Fruit fly (Drosophila melanogaster) whole organism, pupa: Measurements from ENCODE around the gene laf.
A peak's percentile ranks its signal among the peaks of the same experiment; 100 is the strongest.

ENCODE experiments used
- CG10348 ChIP-seq: fragments of 200-800 bp; sonication (Bioruptor generic); IDR thresholded peaks from 2 replicates; pipeline ENCODE4 v1.3.6; 2022; ENCODE audit warnings: missing biosample characterization, missing genetic modification characterization
- CG12605 ChIP-seq: fragments of 200-800 bp; sonication (Bioruptor generic); IDR thresholded peaks from 2 replicates; pipeline ENCODE4 v1.3.6; 2022; ENCODE audit warnings: missing biosample characterization, missing genetic modification characterization
- CG13204 ChIP-seq: fragments of 200-800 bp; sonication (Bioruptor generic); optimal IDR thresholded peaks from 2 replicates; lab custom pipeline; 2018; ENCODE audit warnings: missing biosample characterization, mild to moderate bottlenecking, missing genetic modification characterization, moderate library complexity
- CG14655 ChIP-seq: fragments of 200-800 bp; sonication (Bioruptor generic); optimal IDR thresholded peaks from 3 replicates; lab custom pipeline; 2017; ENCODE audit warnings: mild to moderate bottlenecking, missing biosample characterization, missing genetic modification reagents, missing genetic modification characterization
- CG15710 ChIP-seq: fragments of 200-800 bp; sonication (Bioruptor generic); optimal IDR thresholded peaks from 2 replicates; lab custom pipeline; 2018; ENCODE audit warnings: missing biosample characterization, mild to moderate bottlenecking, missing genetic modification characterization, moderate library complexity
- CG17806 ChIP-seq: fragments of 200-800 bp; sonication (Bioruptor generic); optimal IDR thresholded peaks from 2 replicates; lab custom pipeline; 2018; ENCODE audit warnings: missing biosample characterization, mild to moderate bottlenecking, missing genetic modification characterization, moderate library complexity
- CG32121 ChIP-seq: fragments of 200-800 bp; sonication (Bioruptor generic); IDR thresholded peaks from 2 replicates; pipeline ENCODE4 v1.3.6; 2022; ENCODE audit warnings: missing biosample characterization, missing genetic modification characterization
- CG34367 ChIP-seq: fragments of 200-800 bp; sonication (Bioruptor generic); optimal IDR thresholded peaks from 2 replicates; lab custom pipeline; 2018; ENCODE audit warnings: missing biosample characterization, mild to moderate bottlenecking, missing genetic modification characterization
- CG4496 ChIP-seq: fragments of 200-800 bp; sonication (Bioruptor generic); IDR thresholded peaks from 3 replicates; pipeline ENCODE4 v1.3.6; 2022; ENCODE audit warnings: missing biosample characterization, missing genetic modification characterization
- CG8159 ChIP-seq: fragments of 200-800 bp; sonication (Bioruptor generic); optimal IDR thresholded peaks from 3 replicates; lab custom pipeline; 2018; ENCODE audit warnings: missing biosample characterization, mild to moderate bottlenecking, missing genetic modification characterization, moderate library complexity
- CG8301 ChIP-seq: fragments of 200-800 bp; sonication (Bioruptor generic); optimal IDR thresholded peaks from 2 replicates; lab custom pipeline; 2018; ENCODE audit warnings: missing biosample characterization, mild to moderate bottlenecking, missing genetic modification characterization
- CG9948 ChIP-seq: fragments of 200-800 bp; sonication (Bioruptor generic); optimal IDR thresholded peaks from 2 replicates; lab custom pipeline; 2018; ENCODE audit warnings: missing biosample characterization, mild to moderate bottlenecking, missing genetic modification characterization, moderate library complexity
- D1 ChIP-seq: fragments of 200-800 bp; sonication (Bioruptor generic); optimal IDR thresholded peaks from 2 replicates; lab custom pipeline; 2018; ENCODE audit warnings: missing biosample characterization, mild to moderate bottlenecking, missing genetic modification characterization, moderate library complexity
- EcR ChIP-seq: fragments of 200-800 bp; sonication (Bioruptor generic); optimal IDR thresholded peaks from 3 replicates; lab custom pipeline; 2019; ENCODE audit warnings: missing biosample characterization, missing genetic modification characterization, mild to moderate bottlenecking, moderate library complexity, missing genetic modification reagents
- Ets98B ChIP-seq: fragments of 200-800 bp; sonication (Bioruptor generic); IDR thresholded peaks from 2 replicates; pipeline ENCODE4 v1.3.6; 2022; ENCODE audit warnings: missing biosample characterization, missing genetic modification characterization
- Pif1A ChIP-seq: fragments of 200-800 bp; sonication (Bioruptor generic); optimal IDR thresholded peaks from 3 replicates; lab custom pipeline; 2016; ENCODE audit warnings: missing biosample characterization, missing genetic modification characterization
- Pif1B ChIP-seq: fragments of 200-800 bp; sonication (Bioruptor generic); optimal IDR thresholded peaks from 3 replicates; lab custom pipeline; 2016; ENCODE audit warnings: missing biosample characterization, missing genetic modification characterization
- Snoo ChIP-seq: fragments of 200-800 bp; sonication (Bioruptor generic); optimal IDR thresholded peaks from 3 replicates; lab custom pipeline; 2017; ENCODE audit warnings: missing biosample characterization, mild to moderate bottlenecking, missing genetic modification characterization, inconsistent platforms
- fd96Ca ChIP-seq: fragments of 200-800 bp; sonication (Bioruptor generic); IDR thresholded peaks from 3 replicates; pipeline ENCODE4 v1.3.6; 2022; ENCODE audit warnings: missing biosample characterization, missing genetic modification characterization
- gl ChIP-seq: fragments of 200-800 bp; sonication (Bioruptor generic); optimal IDR thresholded peaks from 2 replicates; lab custom pipeline; 2018; ENCODE audit warnings: missing biosample characterization, mild to moderate bottlenecking, missing genetic modification characterization
- rn ChIP-seq: fragments of 200-800 bp; sonication (Bioruptor generic); IDR thresholded peaks from 2 replicates; pipeline ENCODE4 v1.3.6; 2022; ENCODE audit warnings: missing biosample characterization, missing genetic modification characterization

laf gene

DNA sequence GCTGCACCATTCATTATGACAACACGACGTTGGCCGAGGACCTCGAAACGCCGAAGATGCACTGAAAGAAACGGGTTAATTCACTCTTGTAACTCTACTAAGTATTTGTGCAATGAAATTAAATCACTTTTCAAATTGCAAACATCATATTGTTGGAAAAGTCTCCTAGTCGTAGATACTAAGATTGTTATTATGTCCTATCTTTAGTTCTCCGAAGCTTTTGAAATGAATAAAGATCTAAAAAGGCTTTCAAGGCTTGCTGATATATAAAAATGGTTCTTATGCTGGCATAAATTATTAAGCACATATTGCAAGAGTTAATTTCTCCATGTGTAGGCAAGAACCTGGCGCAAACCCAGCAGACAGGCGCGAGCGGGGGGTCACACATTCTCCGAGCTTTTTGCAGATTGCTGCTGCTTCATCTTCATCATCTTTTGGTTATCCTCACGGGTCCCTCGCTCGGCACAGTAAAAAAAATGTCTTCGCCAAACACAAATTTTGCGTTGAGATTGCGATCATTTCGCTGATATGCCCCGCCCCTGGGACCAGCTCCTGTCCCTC, 4.9 kb upstream of the laf start:
- TF ChIP-seq D1 (tag; lab: Kevin White, UChicago) (peak; percentile 60), CG12605 (GFP tag; lab: Robert Waterston, UW) (no peak), CG10348 (no peak), EcR (no peak), CG15710 (tag; lab: Kevin White, UChicago) (peak; percentile 86), Pif1A (GFP tag; lab: Kevin White, UChicago) (peak; percentile 50), Pif1B (GFP tag; lab: Kevin White, UChicago) (peak; percentile 65), CG34367 (tag; lab: Kevin White, UChicago) (peak; percentile 76), fd96Ca (GFP tag; lab: Robert Waterston, UW) (no peak), CG14655 (GFP tag; lab: Kevin White, UChicago) (peak; percentile 62), gl (tag; lab: Kevin White, UChicago) (peak; percentile 64), CG8159 (tag; lab: Kevin White, UChicago) (peak; percentile 87), rn (GFP tag; lab: Robert Waterston, UW) (no peak), CG13204 (peak; percentile 5), Ets98B (GFP tag; lab: Robert Waterston, UW) (no peak), CG32121 (no peak), CG8301 (tag; lab: Kevin White, UChicago) (peak; percentile 42), Snoo (peak; percentile 85), CG17806 (tag; lab: Kevin White, UChicago) (peak; percentile 79), CG9948 (tag; lab: Kevin White, UChicago) (peak; percentile 79), CG4496 (GFP tag; lab: Robert Waterston, UW) (no peak)
- TF ChIP-seq, all 21 proteins: peak for 13

DNA sequence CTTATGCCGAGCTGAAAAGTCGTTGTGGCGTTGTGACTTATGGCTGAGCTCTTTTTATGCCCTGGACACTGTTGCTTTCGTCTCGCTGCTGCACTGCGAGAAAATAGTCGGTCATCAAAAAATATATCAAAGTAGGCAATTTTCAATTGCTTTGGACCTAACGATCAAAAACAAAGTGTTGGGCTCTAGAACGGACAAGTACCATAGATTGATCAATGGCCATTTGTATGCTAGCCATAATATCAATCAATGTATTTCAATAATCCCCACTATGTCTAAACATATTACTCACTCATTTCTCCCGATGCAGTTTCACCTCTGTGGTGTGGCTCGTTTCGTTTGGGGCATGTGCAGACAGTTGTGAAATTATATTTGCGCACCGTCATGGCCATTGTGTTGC, 4.6 kb downstream of the laf start:
- peak; percentile 65 for TF ChIP-seq CG34367 (tag; lab: Kevin White, UChicago)
- peak; percentile 55 for TF ChIP-seq CG14655 (GFP tag; lab: Kevin White, UChicago)
- peak; percentile 17 for TF ChIP-seq Pif1B (GFP tag; lab: Kevin White, UChicago)
- TF ChIP-seq CG9948 (tag; lab: Kevin White, UChicago) = peak; percentile 67
- TF ChIP-seq CG8159 (tag; lab: Kevin White, UChicago) = peak; percentile 71
- no peak for TF ChIP-seq CG10348
- TF ChIP-seq CG13204 = no peak
- TF ChIP-seq gl (tag; lab: Kevin White, UChicago) = peak; percentile 48
- TF ChIP-seq fd96Ca (GFP tag; lab: Robert Waterston, UW) = peak; percentile 30; the same call in 1 of the 3 replicates
- peak; percentile 22 for TF ChIP-seq CG8301 (tag; lab: Kevin White, UChicago)
- peak; percentile 53 for TF ChIP-seq CG15710 (tag; lab: Kevin White, UChicago)
- peak; percentile 71 for TF ChIP-seq CG17806 (tag; lab: Kevin White, UChicago)
- no peak for TF ChIP-seq CG32121
- TF ChIP-seq Pif1A (GFP tag; lab: Kevin White, UChicago) = peak; percentile 49
- TF ChIP-seq Snoo = peak; percentile 52
- TF ChIP-seq D1 (tag; lab: Kevin White, UChicago) = no peak
- TF ChIP-seq, all 21 proteins: peak for 12

DNA sequence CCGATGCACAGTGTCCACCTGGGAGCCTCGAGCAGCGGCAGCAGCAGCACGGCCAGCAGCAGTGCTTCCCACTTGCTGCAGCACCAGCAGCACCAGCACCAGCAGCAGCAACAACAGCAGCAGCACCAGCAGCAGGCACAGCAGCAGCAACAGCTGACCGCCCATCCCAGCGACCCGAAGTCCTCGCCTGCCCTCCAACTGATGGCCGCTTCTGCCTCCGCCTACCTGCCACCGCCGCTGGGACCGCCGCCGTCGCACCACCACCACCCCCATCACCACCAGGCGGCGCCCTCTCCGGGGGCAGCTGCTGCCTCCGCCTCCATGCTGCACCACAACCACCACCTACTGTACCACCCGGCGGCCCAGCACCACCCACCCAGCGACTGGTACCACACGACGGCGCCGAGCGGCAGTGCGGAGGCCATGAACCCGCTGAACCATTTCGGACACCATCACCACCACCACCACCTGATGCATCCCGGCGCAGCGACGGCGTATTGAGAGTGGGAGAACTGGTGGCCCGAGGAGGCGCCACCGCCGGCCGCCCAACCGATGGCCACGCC, 9.6 kb downstream of the laf start:
- no peak for TF ChIP-seq CG13204
- no peak for TF ChIP-seq CG8301 (tag; lab: Kevin White, UChicago)
- no peak for TF ChIP-seq CG8159 (tag; lab: Kevin White, UChicago)
- TF ChIP-seq CG10348 = no peak
- no peak for TF ChIP-seq rn (GFP tag; lab: Robert Waterston, UW)

DNA sequence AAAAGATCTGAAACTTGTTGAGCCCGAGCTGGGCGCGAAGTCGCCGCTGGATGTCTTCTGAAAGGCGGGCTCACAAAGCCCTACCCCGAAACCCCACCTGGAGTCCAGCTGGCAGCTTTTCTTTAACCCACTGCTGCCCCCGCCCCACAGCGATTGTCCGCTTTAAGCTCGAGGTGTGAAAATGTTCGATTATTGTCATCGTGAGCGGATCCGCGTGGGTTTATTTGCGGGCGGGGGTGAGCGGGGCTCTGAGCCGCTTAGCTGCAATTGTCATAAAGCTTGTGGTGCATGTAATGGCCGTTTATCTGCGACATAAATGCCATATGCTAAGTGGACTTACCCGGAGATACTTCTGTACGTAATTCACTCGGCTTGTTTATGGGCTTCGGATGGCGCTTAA, 11.4 kb downstream of the laf start:
- no peak for TF ChIP-seq EcR
- no peak for TF ChIP-seq Ets98B (GFP tag; lab: Robert Waterston, UW)
- TF ChIP-seq CG9948 (tag; lab: Kevin White, UChicago) = no peak

DNA sequence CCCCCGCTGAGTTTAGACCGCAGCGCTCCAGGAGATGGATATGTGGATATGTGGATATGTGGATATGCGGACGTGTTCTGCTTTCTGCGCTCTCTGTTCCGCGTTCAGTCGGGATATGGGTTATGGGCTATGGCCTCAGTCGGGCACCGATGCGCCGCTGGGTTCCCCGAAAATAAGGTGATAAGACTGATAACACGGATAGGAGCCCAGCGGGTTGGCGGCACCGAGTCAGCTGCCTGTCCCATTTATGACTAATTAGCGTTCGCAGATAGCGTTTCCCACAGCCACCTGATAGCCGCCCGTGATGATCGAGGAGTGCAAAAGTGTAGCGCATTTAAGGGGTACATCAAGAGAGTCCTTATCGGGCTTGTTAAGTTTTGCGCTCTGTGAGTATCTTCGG, 12.3 kb downstream of the laf start:
- no peak for TF ChIP-seq CG32121
- TF ChIP-seq, all 21 proteins: peak for 0

DNA sequence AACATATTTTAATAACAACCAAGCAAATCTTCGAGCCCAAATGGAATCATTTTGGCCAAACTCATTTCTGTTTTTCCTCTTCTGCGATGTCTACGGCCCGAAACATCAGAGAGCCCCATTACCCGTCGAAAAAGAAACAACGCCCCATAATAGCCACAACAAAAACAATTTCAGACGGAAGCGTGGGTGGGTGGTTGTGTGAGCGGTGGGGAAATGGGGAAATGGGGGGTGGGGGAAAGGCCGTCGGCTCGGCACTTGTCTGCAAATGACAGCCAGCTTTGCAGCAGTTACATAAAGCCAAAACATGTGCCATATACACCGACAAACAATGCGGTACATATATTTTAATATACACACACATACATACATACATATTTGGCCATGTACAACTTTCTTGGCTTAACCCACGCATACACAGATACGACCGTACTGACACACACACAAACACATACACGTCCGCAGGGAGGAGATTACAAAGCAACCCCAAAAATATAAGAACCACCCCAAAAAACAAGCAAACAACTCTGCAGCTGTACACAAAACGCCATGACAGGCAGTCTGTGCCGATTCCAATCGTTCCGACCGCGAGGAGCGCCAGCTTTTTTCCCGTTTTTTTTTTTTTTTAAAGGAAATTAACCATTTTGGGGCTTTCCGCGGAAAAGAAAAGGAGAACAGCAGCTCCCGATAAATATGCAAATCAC, 13.3 kb downstream of the laf start:
- TF ChIP-seq D1 (tag; lab: Kevin White, UChicago) = no peak
- no peak for TF ChIP-seq CG4496 (GFP tag; lab: Robert Waterston, UW)
- TF ChIP-seq CG8159 (tag; lab: Kevin White, UChicago) = no peak
- no peak for TF ChIP-seq CG12605 (GFP tag; lab: Robert Waterston, UW)
- no peak for TF ChIP-seq CG15710 (tag; lab: Kevin White, UChicago)
- no peak for TF ChIP-seq Ets98B (GFP tag; lab: Robert Waterston, UW)
- TF ChIP-seq Pif1A (GFP tag; lab: Kevin White, UChicago) = no peak
- TF ChIP-seq CG8301 (tag; lab: Kevin White, UChicago) = no peak
- TF ChIP-seq rn (GFP tag; lab: Robert Waterston, UW) = no peak
- TF ChIP-seq CG34367 (tag; lab: Kevin White, UChicago) = no peak
- no peak for TF ChIP-seq Pif1B (GFP tag; lab: Kevin White, UChicago)
- no peak for TF ChIP-seq fd96Ca (GFP tag; lab: Robert Waterston, UW)
- TF ChIP-seq EcR = no peak
- no peak for TF ChIP-seq CG10348
- TF ChIP-seq CG32121 = no peak
